Fruit fly (Drosophila melanogaster): ENCODE results near the gene CG13056.

Gene CG13056

dm6 chr3L:16334876-16335275, 1.8 kb downstream of the CG13056 start:
- TF ChIP-seq tj (GFP tag; optimal IDR thresholded peaks at IDR 0.05) (no peak), cnc (optimal IDR thresholded peaks at IDR 0.05) (no peak), bab1 (GFP tag; optimal IDR thresholded peaks at IDR 0.05) (no peak), Clk (GFP tag; optimal IDR thresholded peaks at IDR 0.05) (no peak), toe (GFP tag; optimal IDR thresholded peaks at IDR 0.05) (no peak), CG7101 (tag; optimal IDR thresholded peaks at IDR 0.05) (no peak), CG11617 (GFP tag; optimal IDR thresholded peaks at IDR 0.05) (no peak), CG7045 (GFP tag; optimal IDR thresholded peaks at IDR 0.05) (no peak), kay (GFP tag; ENCODE audit: borderline replicate concordance) (no peak), CG14711 (tag; optimal IDR thresholded peaks at IDR 0.05) (no peak), Hr96 (GFP tag; optimal IDR thresholded peaks at IDR 0.05) (no peak), cic (GFP tag; optimal IDR thresholded peaks at IDR 0.05) (no peak), Crg-1 (GFP tag; optimal IDR thresholded peaks at IDR 0.05) (no peak), Mnt (GFP tag; optimal IDR thresholded peaks at IDR 0.05) (no peak), CG1620 (GFP tag; optimal IDR thresholded peaks at IDR 0.05) (no peak), pad (GFP tag; optimal IDR thresholded peaks at IDR 0.05) (no peak), ovo (GFP tag; optimal IDR thresholded peaks at IDR 0.05) (no peak), CG33017 (tag; optimal IDR thresholded peaks at IDR 0.05) (no peak), CG12768 (GFP tag; optimal IDR thresholded peaks at IDR 0.05) (no peak)

dm6 chr3L:16337739-16338138, 4.6 kb downstream of the CG13056 start:
- TF ChIP-seq Mnt (GFP tag; optimal IDR thresholded peaks at IDR 0.05) (no peak), Hr96 (GFP tag; optimal IDR thresholded peaks at IDR 0.05) (no peak), CG7101 (tag; optimal IDR thresholded peaks at IDR 0.05) (no peak), cnc (optimal IDR thresholded peaks at IDR 0.05) (no peak), pad (GFP tag; optimal IDR thresholded peaks at IDR 0.05) (no peak), CG14711 (tag; optimal IDR thresholded peaks at IDR 0.05) (no peak), CG33017 (tag; optimal IDR thresholded peaks at IDR 0.05) (no peak), CG7045 (GFP tag; optimal IDR thresholded peaks at IDR 0.05) (no peak)

DNA sequence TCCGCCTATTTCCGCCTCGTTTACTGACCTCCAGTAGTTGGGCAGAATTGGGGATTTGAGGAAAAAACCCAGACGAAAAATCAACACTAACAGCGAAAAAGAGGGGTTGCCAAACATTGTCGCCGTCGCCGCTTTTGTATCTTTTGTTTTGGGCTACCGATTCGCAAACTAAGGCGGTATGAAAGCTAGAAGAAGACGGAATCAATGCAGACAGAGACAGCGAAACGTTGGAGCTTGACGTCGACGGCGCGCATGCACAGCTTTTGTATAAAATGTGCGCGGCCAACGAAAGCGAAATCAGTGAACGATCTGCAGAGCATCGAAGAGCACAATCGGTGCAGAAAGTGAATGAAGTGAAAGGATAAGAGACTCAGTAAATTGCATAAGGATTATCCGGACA, 5.6 kb downstream of the CG13056 start, which contains the start of gene CG4998:
Gene CG4998, plus strand, starts transcription at position 301 of the 400 bp plus-strand sequence.
- TF ChIP-seq CG7045 (GFP tag; optimal IDR thresholded peaks at IDR 0.05) (no peak), CG1620 (GFP tag; optimal IDR thresholded peaks at IDR 0.05) (no peak), cnc (optimal IDR thresholded peaks at IDR 0.05) (no peak), tj (GFP tag; optimal IDR thresholded peaks at IDR 0.05) (no peak)

- TF ChIP-seq CG5204 (GFP tag; optimal IDR thresholded peaks at IDR 0.05) (no peak), CG14711 (tag; optimal IDR thresholded peaks at IDR 0.05) (no peak), kay (GFP tag; ENCODE audit: borderline replicate concordance) (no peak), ovo (GFP tag; optimal IDR thresholded peaks at IDR 0.05) (no peak), CG33017 (tag; optimal IDR thresholded peaks at IDR 0.05) (no peak), CG7101 (tag; optimal IDR thresholded peaks at IDR 0.05) (no peak), Hr96 (GFP tag; optimal IDR thresholded peaks at IDR 0.05) (no peak), Clk (GFP tag; optimal IDR thresholded peaks at IDR 0.05) (no peak), toe (GFP tag; optimal IDR thresholded peaks at IDR 0.05) (no peak), CG11617 (GFP tag; optimal IDR thresholded peaks at IDR 0.05) (no peak), pad (GFP tag; optimal IDR thresholded peaks at IDR 0.05) (no peak), CG7045 (GFP tag; optimal IDR thresholded peaks at IDR 0.05) (no peak), CG1620 (GFP tag; optimal IDR thresholded peaks at IDR 0.05) (no peak), Crg-1 (GFP tag; optimal IDR thresholded peaks at IDR 0.05) (no peak), cnc (optimal IDR thresholded peaks at IDR 0.05) (no peak), cic (GFP tag; optimal IDR thresholded peaks at IDR 0.05) (no peak), bab1 (GFP tag; optimal IDR thresholded peaks at IDR 0.05) (no peak)
Observed at dm6 chr3L:16339463-16339862, 6.3 kb downstream of the CG13056 start.

- TF ChIP-seq Hr96 (GFP tag; optimal IDR thresholded peaks at IDR 0.05) (no peak), CG12768 (GFP tag; optimal IDR thresholded peaks at IDR 0.05) (no peak), kay (GFP tag; ENCODE audit: borderline replicate concordance) (no peak), CG5204 (GFP tag; optimal IDR thresholded peaks at IDR 0.05) (no peak), CG11617 (GFP tag; optimal IDR thresholded peaks at IDR 0.05) (no peak), pad (GFP tag; optimal IDR thresholded peaks at IDR 0.05) (no peak), CG7045 (GFP tag; optimal IDR thresholded peaks at IDR 0.05) (no peak), Mnt (GFP tag; optimal IDR thresholded peaks at IDR 0.05) (no peak), CG14711 (tag; optimal IDR thresholded peaks at IDR 0.05) (no peak), bab1 (GFP tag; optimal IDR thresholded peaks at IDR 0.05) (no peak), Crg-1 (GFP tag; optimal IDR thresholded peaks at IDR 0.05) (no peak), tj (GFP tag; optimal IDR thresholded peaks at IDR 0.05) (no peak), cnc (optimal IDR thresholded peaks at IDR 0.05) (no peak), CG1620 (GFP tag; optimal IDR thresholded peaks at IDR 0.05) (no peak), toe (GFP tag; optimal IDR thresholded peaks at IDR 0.05) (no peak), ovo (GFP tag; optimal IDR thresholded peaks at IDR 0.05) (no peak)
Observed at dm6 chr3L:16339873-16340272, 6.8 kb downstream of the CG13056 start.

dm6 chr3L:16346023-16346422, 12.9 kb downstream of the CG13056 start, which contains the start of gene CG33257:
Gene CG33257, plus strand, starts transcription at chr3L:16346323.
- no peak for TF ChIP-seq CG7101 (tag; optimal IDR thresholded peaks at IDR 0.05)
- TF ChIP-seq toe (GFP tag; optimal IDR thresholded peaks at IDR 0.05), result no peak
- TF ChIP-seq Mnt (GFP tag; optimal IDR thresholded peaks at IDR 0.05), result no peak
- TF ChIP-seq CG5204 (GFP tag; optimal IDR thresholded peaks at IDR 0.05), result no peak
- no peak for TF ChIP-seq CG14711 (tag; optimal IDR thresholded peaks at IDR 0.05)
- no peak for TF ChIP-seq bab1 (GFP tag; optimal IDR thresholded peaks at IDR 0.05)
- no peak for TF ChIP-seq Crg-1 (GFP tag; optimal IDR thresholded peaks at IDR 0.05)
- no peak for TF ChIP-seq CG12768 (GFP tag; optimal IDR thresholded peaks at IDR 0.05)
- no peak for TF ChIP-seq tj (GFP tag; optimal IDR thresholded peaks at IDR 0.05)
- no peak for TF ChIP-seq kay (GFP tag; ENCODE audit: borderline replicate concordance)
- TF ChIP-seq CG1620 (GFP tag; optimal IDR thresholded peaks at IDR 0.05), result no peak

- TF ChIP-seq cic (GFP tag; optimal IDR thresholded peaks at IDR 0.05), result no peak
- no peak for TF ChIP-seq kay (GFP tag; ENCODE audit: borderline replicate concordance)
- TF ChIP-seq toe (GFP tag; optimal IDR thresholded peaks at IDR 0.05), result no peak
- no peak for TF ChIP-seq Mnt (GFP tag; optimal IDR thresholded peaks at IDR 0.05)
- no peak for TF ChIP-seq CG12768 (GFP tag; optimal IDR thresholded peaks at IDR 0.05)
Observed at dm6 chr3L:16347914-16348313, 14.8 kb downstream of the CG13056 start, which contains the start of gene mRpS34. Gene mRpS34, plus strand, starts transcription at chr3L:16348074.
